Worm (Caenorhabditis elegans): Measurements from ENCODE around the gene K09H11.9.

ce11 chrV:5708331-5708730 lies 8.1 kb downstream of the K09H11.9 start:
- TF ChIP-seq pros-1 (tag; optimal IDR thresholded peaks at IDR 0.05) (no peak), dmd-4 (tag; optimal IDR thresholded peaks at IDR 0.05; ENCODE audit: borderline replicate concordance) (no peak), ceh-9 (tag; optimal IDR thresholded peaks at IDR 0.05) (no peak), hlh-13 (GFP tag; optimal IDR thresholded peaks at IDR 0.05) (no peak), rnt-1 (tag; optimal IDR thresholded peaks at IDR 0.05) (no peak), sox-2 (GFP tag; IDR thresholded peaks at IDR 0.05) (no peak), pha-4 (tag; optimal IDR thresholded peaks at IDR 0.05) (no peak), nhr-11 (tag; optimal IDR thresholded peaks at IDR 0.05) (no peak), pat-9 (tag; optimal IDR thresholded peaks at IDR 0.05) (no peak)
